Fruit fly (Drosophila melanogaster) whole organism, embryonic: Measurements from ENCODE around the gene Nepl12.

ENCODE experiments used
- BEAF-32 ChIP-seq: fragments of 200-800 bp; sonication (Bioruptor generic); optimal IDR thresholded peaks from 3 replicates; lab custom pipeline; 2017; ENCODE audit warnings: missing biosample characterization, missing genetic modification characterization, mild to moderate bottlenecking, moderate library complexity, missing genetic modification reagents
- Bgb ChIP-seq: fragments of 200-800 bp; sonication (Bioruptor generic); IDR thresholded peaks from 2 replicates; pipeline ENCODE4 v1.3.6; 2022; ENCODE audit warnings: missing biosample characterization, missing genetic modification characterization; ENCODE audit not compliant: partially characterized antibody
- CG11560 ChIP-seq: fragments of 200-800 bp; sonication (Bioruptor generic); IDR thresholded peaks from 3 replicates; pipeline ENCODE4 v1.3.6; 2022; ENCODE audit warnings: missing biosample characterization, missing genetic modification characterization
- CG11696 ChIP-seq: fragments of 200-800 bp; sonication (Bioruptor generic); IDR thresholded peaks from 2 replicates; pipeline ENCODE4 v1.3.6; 2022; ENCODE audit warnings: missing biosample characterization, missing genetic modification characterization
- CG12104 ChIP-seq: fragments of 200-800 bp; sonication (Bioruptor generic); optimal IDR thresholded peaks from 3 replicates; lab custom pipeline; 2016; ENCODE audit warnings: missing biosample characterization, missing genetic modification characterization
- CG12299 ChIP-seq: fragments of 200-800 bp; sonication (Bioruptor generic); optimal IDR thresholded peaks from 2 replicates; lab custom pipeline; 2018; ENCODE audit warnings: missing biosample characterization, mild to moderate bottlenecking, missing genetic modification characterization
- CG13296 ChIP-seq: fragments of 200-800 bp; sonication (Bioruptor generic); optimal IDR thresholded peaks from 3 replicates; lab custom pipeline; 2018; ENCODE audit warnings: missing biosample characterization, mild to moderate bottlenecking, missing genetic modification characterization
- CG14441 ChIP-seq: fragments of 200-800 bp; sonication (Bioruptor generic); IDR thresholded peaks from 2 replicates; pipeline ENCODE4 v1.3.6; 2022; ENCODE audit warnings: missing biosample characterization, missing genetic modification characterization
- CG15011 ChIP-seq: fragments of 200-800 bp; sonication (Bioruptor generic); optimal IDR thresholded peaks from 3 replicates; lab custom pipeline; 2018; ENCODE audit warnings: missing biosample characterization, mild to moderate bottlenecking, missing genetic modification characterization
- CG2875 ChIP-seq: fragments of 200-800 bp; sonication (Bioruptor generic); optimal IDR thresholded peaks from 2 replicates; lab custom pipeline; 2017; ENCODE audit warnings: missing biosample characterization, mild to moderate bottlenecking, missing genetic modification characterization, missing genetic modification reagents
- CG2889 ChIP-seq: fragments of 200-800 bp; sonication (Bioruptor generic); IDR thresholded peaks from 3 replicates; pipeline ENCODE4 v1.3.6; 2022; ENCODE audit warnings: missing biosample characterization, missing genetic modification characterization
- CG3065 ChIP-seq: fragments of 200-800 bp; sonication (Bioruptor generic); optimal IDR thresholded peaks from 2 replicates; lab custom pipeline; 2016; ENCODE audit warnings: missing biosample characterization, missing genetic modification characterization
- CG3407 ChIP-seq: fragments of 200-800 bp; sonication (Bioruptor generic); optimal IDR thresholded peaks from 2 replicates; lab custom pipeline; 2018; ENCODE audit warnings: missing biosample characterization, mild to moderate bottlenecking, missing genetic modification characterization
- CG3838 ChIP-seq: fragments of 200-800 bp; sonication (Bioruptor generic); optimal IDR thresholded peaks from 3 replicates; lab custom pipeline; 2016; ENCODE audit warnings: missing biosample characterization, missing genetic modification characterization
- CG43689 ChIP-seq: fragments of 200-800 bp; sonication (Bioruptor generic); IDR thresholded peaks from 2 replicates; pipeline ENCODE4 v1.3.6; 2022; ENCODE audit warnings: missing biosample characterization, missing genetic modification characterization
- CG4707 ChIP-seq: fragments of 200-800 bp; sonication (Bioruptor generic); optimal IDR thresholded peaks from 2 replicates; lab custom pipeline; 2018; ENCODE audit warnings: missing biosample characterization, mild to moderate bottlenecking, missing genetic modification characterization, moderate library complexity
- CG7786 ChIP-seq: fragments of 200-800 bp; sonication (Bioruptor generic); optimal IDR thresholded peaks from 2 replicates; lab custom pipeline; 2016; ENCODE audit warnings: missing biosample characterization, missing genetic modification characterization
- CG8089 ChIP-seq: fragments of 200-800 bp; sonication (Bioruptor generic); optimal IDR thresholded peaks from 3 replicates; lab custom pipeline; 2016; ENCODE audit warnings: missing biosample characterization, missing genetic modification characterization
- CG9437 ChIP-seq: fragments of 200-800 bp; sonication (Bioruptor generic); optimal IDR thresholded peaks from 2 replicates; lab custom pipeline; 2018; ENCODE audit warnings: missing biosample characterization, mild to moderate bottlenecking, missing genetic modification characterization
- CG9609 ChIP-seq: fragments of 200-800 bp; sonication (Bioruptor generic); optimal IDR thresholded peaks from 3 replicates; lab custom pipeline; 2016; ENCODE audit warnings: missing biosample characterization, missing genetic modification characterization
- CoRest ChIP-seq: fragments of 200-800 bp; sonication (Bioruptor generic); optimal IDR thresholded peaks from 3 replicates; lab custom pipeline; 2018; ENCODE audit warnings: missing biosample characterization, mild to moderate bottlenecking, missing genetic modification characterization, moderate library complexity
- CrebB ChIP-seq: fragments of 200-800 bp; sonication (Bioruptor generic); optimal IDR thresholded peaks from 3 replicates; lab custom pipeline; 2018; ENCODE audit warnings: missing biosample characterization, mild to moderate bottlenecking, missing genetic modification characterization
- D ChIP-seq, 2 experiments: fragments of 200-800 bp in 1 of 2; fragments of >200 bp in 1 of 2; sonication (Bioruptor generic) in 1 of 2; optimal IDR thresholded peaks; 2 replicates in 1 of 2; 3 replicates in 1 of 2; lab custom pipeline; 2017; ENCODE audit warnings: mild to moderate bottlenecking in 1 of 2, missing biosample characterization in 1 of 2, missing genetic modification characterization in 1 of 2, missing genetic modification reagents in 1 of 2
- Dip3 ChIP-seq: fragments of 200-800 bp; sonication (Bioruptor generic); optimal IDR thresholded peaks from 3 replicates; lab custom pipeline; 2016; ENCODE audit warnings: missing biosample characterization, missing genetic modification characterization
- Doc3 ChIP-seq: fragments of 200-800 bp; sonication (Bioruptor generic); IDR thresholded peaks from 3 replicates; pipeline ENCODE4 v1.3.6; 2022; ENCODE audit warnings: missing biosample characterization, missing genetic modification characterization; ENCODE audit not compliant: partially characterized antibody
- Hr3 ChIP-seq: fragments of 200-800 bp; sonication (Bioruptor generic); optimal IDR thresholded peaks from 3 replicates; lab custom pipeline; 2016; ENCODE audit warnings: missing biosample characterization, missing genetic modification characterization
- MESR4 ChIP-seq: fragments of 200-800 bp; sonication (Bioruptor generic); optimal IDR thresholded peaks from 2 replicates; lab custom pipeline; 2018; ENCODE audit warnings: missing biosample characterization, mild to moderate bottlenecking, missing genetic modification characterization, moderate library complexity
- Max ChIP-seq: fragments of 200-800 bp; sonication (Bioruptor generic); optimal IDR thresholded peaks from 2 replicates; lab custom pipeline; 2016; ENCODE audit warnings: missing biosample characterization, mild to moderate bottlenecking, missing genetic modification characterization
- Vsx1 ChIP-seq: fragments of 200-800 bp; sonication (Bioruptor generic); optimal IDR thresholded peaks from 2 replicates; lab custom pipeline; 2017; ENCODE audit warnings: missing biosample characterization, mild to moderate bottlenecking, missing genetic modification characterization, missing genetic modification reagents
- ab ChIP-seq: fragments of 200-800 bp; sonication (Bioruptor generic); optimal IDR thresholded peaks from 2 replicates; lab custom pipeline; 2016; ENCODE audit warnings: missing biosample characterization, missing genetic modification characterization
- az2 ChIP-seq: fragments of 200-800 bp; sonication (Bioruptor generic); optimal IDR thresholded peaks from 3 replicates; lab custom pipeline; 2016; ENCODE audit warnings: missing biosample characterization, missing genetic modification characterization
- bcd ChIP-seq: fragments of 200-800 bp; sonication (Bioruptor generic); optimal IDR thresholded peaks from 2 replicates; lab custom pipeline; 2017; ENCODE audit warnings: missing biosample characterization, mild to moderate bottlenecking, missing genetic modification characterization
- bigmax ChIP-seq: fragments of 200-800 bp; sonication (Bioruptor generic); optimal IDR thresholded peaks from 2 replicates; lab custom pipeline; 2018; ENCODE audit warnings: missing biosample characterization, mild to moderate bottlenecking, missing genetic modification characterization
- cato ChIP-seq: fragments of 200-800 bp; sonication (Bioruptor generic); optimal IDR thresholded peaks from 2 replicates; lab custom pipeline; 2016; ENCODE audit warnings: missing biosample characterization, missing genetic modification characterization, borderline replicate concordance
- chinmo ChIP-seq: fragments of 200-800 bp; sonication (Bioruptor generic); IDR thresholded peaks from 4 replicates; pipeline ENCODE4 v1.3.6; 2022; ENCODE audit warnings: missing biosample characterization, missing genetic modification characterization; ENCODE audit not compliant: partially characterized antibody
- corto ChIP-seq: fragments of 200-800 bp; sonication (Bioruptor generic); optimal IDR thresholded peaks from 2 replicates; lab custom pipeline; 2016; ENCODE audit warnings: missing biosample characterization, mild to moderate bottlenecking, missing genetic modification characterization, moderate library complexity
- crp ChIP-seq, 2 experiments: fragments of 200-800 bp; sonication (Bioruptor generic); optimal IDR thresholded peaks; 2 replicates in 1 of 2; 3 replicates in 1 of 2; lab custom pipeline; 2017; ENCODE audit warnings: missing biosample characterization in 2 of 2, missing genetic modification characterization in 2 of 2, mild to moderate bottlenecking in 1 of 2, moderate library complexity in 1 of 2
- dm ChIP-seq: fragments of 200-800 bp; sonication (Bioruptor generic); optimal IDR thresholded peaks from 3 replicates; lab custom pipeline; 2016; ENCODE audit warnings: missing biosample characterization, missing genetic modification characterization
- eyg ChIP-seq: fragments of 200-800 bp; sonication (Bioruptor generic); optimal IDR thresholded peaks from 3 replicates; lab custom pipeline; 2016; ENCODE audit warnings: missing biosample characterization, missing genetic modification characterization
- gsb ChIP-seq: fragments of 200-800 bp; sonication (Bioruptor generic); IDR thresholded peaks from 2 replicates; pipeline ENCODE4 v1.3.6; 2022; ENCODE audit warnings: missing biosample characterization, missing genetic modification characterization
- her ChIP-seq: fragments of 200-800 bp; sonication (Bioruptor generic); optimal IDR thresholded peaks from 2 replicates; lab custom pipeline; 2016; ENCODE audit warnings: missing biosample characterization, missing genetic modification characterization
- kah ChIP-seq: fragments of 200-800 bp; sonication (Bioruptor generic); optimal IDR thresholded peaks from 2 replicates; lab custom pipeline; 2018; ENCODE audit warnings: missing biosample characterization, mild to moderate bottlenecking, missing genetic modification characterization
- ken ChIP-seq: fragments of 200-800 bp; sonication (Bioruptor generic); IDR thresholded peaks from 3 replicates; pipeline ENCODE4 v1.3.6; 2022; ENCODE audit warnings: missing biosample characterization, missing genetic modification characterization
- oc ChIP-seq: fragments of 200-800 bp; sonication (Bioruptor generic); optimal IDR thresholded peaks from 2 replicates; lab custom pipeline; 2018; ENCODE audit warnings: missing biosample characterization, mild to moderate bottlenecking, missing genetic modification characterization, moderate library complexity
- pfk ChIP-seq: fragments of 200-800 bp; sonication (Bioruptor generic); optimal IDR thresholded peaks from 2 replicates; lab custom pipeline; 2018; ENCODE audit warnings: missing biosample characterization, mild to moderate bottlenecking, missing genetic modification characterization, moderate library complexity
- phol ChIP-seq: fragments of 200-800 bp; sonication (Bioruptor generic); optimal IDR thresholded peaks from 3 replicates; lab custom pipeline; 2018; ENCODE audit warnings: missing biosample characterization, mild to moderate bottlenecking, missing genetic modification characterization, moderate library complexity
- sens ChIP-seq: fragments of 200-800 bp; sonication (Bioruptor generic); peaks from one replicate; lab custom pipeline; 2016; ENCODE audit warnings: missing biosample characterization, missing genetic modification characterization
- sug ChIP-seq: fragments of 200-800 bp; optimal IDR thresholded peaks from 2 replicates; lab custom pipeline; 2019; ENCODE audit warnings: missing biosample characterization, mild to moderate bottlenecking, missing genetic modification characterization, moderate library complexity
- tup ChIP-seq: fragments of 200-800 bp; sonication (Bioruptor generic); optimal IDR thresholded peaks from 2 replicates; lab custom pipeline; 2016; ENCODE audit warnings: missing biosample characterization, mild to moderate bottlenecking, missing genetic modification characterization, moderate library complexity
- zen2 ChIP-seq: fragments of 200-800 bp; sonication (Bioruptor generic); IDR thresholded peaks from 3 replicates; pipeline ENCODE4 v1.3.6; 2022; ENCODE audit warnings: missing biosample characterization, missing genetic modification characterization; ENCODE audit not compliant: partially characterized antibody

Gene Nepl12

DNA sequence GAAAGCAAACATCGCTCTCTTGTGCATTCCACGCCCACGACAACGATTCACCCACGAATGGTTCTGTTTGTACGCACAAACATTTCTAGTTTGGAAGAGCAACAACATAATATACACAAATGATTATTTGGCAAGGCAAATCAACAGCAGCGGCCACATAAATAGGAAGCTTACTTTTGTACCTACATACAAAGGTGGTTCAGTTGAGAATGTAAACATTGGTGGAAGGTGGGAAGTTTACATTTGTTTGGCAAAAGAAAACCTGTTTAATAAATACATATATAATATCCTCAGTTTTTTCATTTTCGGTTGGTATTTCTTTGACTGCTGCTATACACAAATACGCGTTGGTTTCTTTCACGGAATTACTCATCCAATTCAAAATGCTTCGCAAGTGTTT, 27.2 kb downstream of the Nepl12 start (continued):
- TF ChIP-seq tup (peak; percentile 65), zen2 (no peak), MESR4 (GFP tag; lab: Kevin White, UChicago) (peak; percentile 40), CG13296 (GFP tag; lab: Kevin White, UChicago) (peak; percentile 87), CG4707 (GFP tag; lab: Kevin White, UChicago) (peak; percentile 81), kah (GFP tag; lab: Kevin White, UChicago) (peak; percentile 58), CG11696 (GFP tag; lab: Robert Waterston, UW) (no peak), gsb (no peak), D (optimal IDR thresholded peaks at IDR 0.05; lab: Kevin White, UChicago) (no peak), D (GFP tag; optimal IDR thresholded peaks at IDR 0.05; lab: Kevin White, UChicago) (peak; percentile 85), CG7786 (peak; percentile 61), Vsx1 (GFP tag; lab: Kevin White, UChicago) (peak; percentile 81), CG3838 (GFP tag; lab: Kevin White, UChicago) (peak; percentile 51), CG15011 (GFP tag; lab: Kevin White, UChicago) (peak; percentile 86), BEAF-32 (GFP tag; lab: Kevin White, UChicago) (no peak), oc (tag; lab: Kevin White, UChicago) (peak; percentile 89), CG14441 (GFP tag; lab: Robert Waterston, UW) (no peak), ken (no peak), CG9609 (GFP tag; lab: Kevin White, UChicago) (peak; percentile 61), CG12104 (peak; percentile 79), cato (GFP tag; lab: Kevin White, UChicago) (peak; percentile 65), CG43689 (GFP tag; lab: Robert Waterston, UW) (no peak), phol (tag; lab: Kevin White, UChicago) (peak; percentile 88), pfk (no peak), CoRest (tag; lab: Kevin White, UChicago) (peak; percentile 90), CG2875 (peak; percentile 86), Dip3 (GFP tag; lab: Kevin White, UChicago) (peak; percentile 76), crp (GFP tag; optimal IDR thresholded peaks at IDR 0.05; lab: Kevin White, UChicago) (peak in 1 of 2 experiments; percentile 42), ab (GFP tag; lab: Kevin White, UChicago) (peak; percentile 70), sens (GFP tag; lab: Kevin White, UChicago) (peak; percentile 98), CG8089 (GFP tag; lab: Kevin White, UChicago) (peak; percentile 80), eyg (GFP tag; lab: Kevin White, UChicago) (peak; percentile 69), CG11560 (tag; lab: Robert Waterston, UW) (no peak), CG3065 (GFP tag; lab: Kevin White, UChicago) (peak; percentile 69), Hr3 (GFP tag; lab: Kevin White, UChicago) (peak; percentile 82), dm (GFP tag; lab: Kevin White, UChicago) (peak; percentile 67), CG12299 (tag; lab: Kevin White, UChicago) (peak; percentile 86), CG3407 (peak; percentile 82), sug (tag; lab: Kevin White, UChicago) (peak; percentile 60), her (GFP tag; lab: Kevin White, UChicago) (peak; percentile 76), corto (GFP tag; lab: Kevin White, UChicago) (no peak), CG9437 (peak; percentile 78), Doc3 (GFP tag; lab: Robert Waterston, UW) (no peak), az2 (peak; percentile 89), Max (GFP tag; lab: Kevin White, UChicago) (peak; percentile 83), Bgb (GFP tag; lab: Robert Waterston, UW) (no peak), chinmo (GFP tag; lab: Robert Waterston, UW) (no peak), CrebB (tag; lab: Kevin White, UChicago) (peak; percentile 89), CG2889 (GFP tag; lab: Robert Waterston, UW) (no peak), bcd (peak; percentile 88), bigmax (peak; percentile 57)
